Fruit fly (Drosophila melanogaster) whole organism, prepupa: ENCODE measurements around the gene CG14079.

ENCODE experiments used
- Blimp-1 ChIP-seq: fragments of 200-800 bp; sonication (Bioruptor generic); optimal IDR thresholded peaks from 3 replicates; lab custom pipeline; 2017; ENCODE audit warnings: missing biosample characterization, missing genetic modification characterization, mild to moderate bottlenecking, moderate library complexity, missing genetic modification reagents
- CG15336 ChIP-seq: fragments of 200-800 bp; sonication (Bioruptor generic); IDR thresholded peaks from 2 replicates; pipeline ENCODE4 v1.3.6; 2022; ENCODE audit warnings: missing biosample characterization, missing genetic modification characterization
- CG1621 ChIP-seq: fragments of 200-800 bp; sonication (Bioruptor generic); optimal IDR thresholded peaks from 3 replicates; lab custom pipeline; 2018; ENCODE audit warnings: missing biosample characterization, mild to moderate bottlenecking, missing genetic modification characterization
- CG16779 ChIP-seq: fragments of 200-800 bp; sonication (Bioruptor generic); optimal IDR thresholded peaks from 3 replicates; lab custom pipeline; 2017; ENCODE audit warnings: missing biosample characterization, mild to moderate bottlenecking, missing genetic modification characterization
- CG3032 ChIP-seq: fragments of 200-800 bp; optimal IDR thresholded peaks from 2 replicates; lab custom pipeline; 2019; ENCODE audit warnings: missing biosample characterization, mild to moderate bottlenecking, missing genetic modification characterization, moderate library complexity
- CG31627 ChIP-seq: fragments of 200-800 bp; sonication (Bioruptor generic); optimal IDR thresholded peaks from 3 replicates; lab custom pipeline; 2016; ENCODE audit warnings: missing biosample characterization, missing genetic modification characterization
- CG32006 ChIP-seq: fragments of 200-800 bp; sonication (Bioruptor generic); optimal IDR thresholded peaks from 3 replicates; lab custom pipeline; 2017; ENCODE audit warnings: missing biosample characterization, mild to moderate bottlenecking, missing genetic modification characterization
- CG34406 ChIP-seq: fragments of 200-800 bp; sonication (Bioruptor generic); optimal IDR thresholded peaks from 3 replicates; lab custom pipeline; 2016; ENCODE audit warnings: missing biosample characterization, missing genetic modification characterization
- CG3919 ChIP-seq: fragments of 200-800 bp; sonication (Bioruptor generic); optimal IDR thresholded peaks from 3 replicates; lab custom pipeline; 2016; ENCODE audit warnings: missing biosample characterization, missing genetic modification characterization
- CG4318 ChIP-seq: fragments of 200-800 bp; sonication (Bioruptor generic); optimal IDR thresholded peaks from 3 replicates; lab custom pipeline; 2017; ENCODE audit warnings: missing biosample characterization, mild to moderate bottlenecking, missing genetic modification characterization
- CG6163 ChIP-seq: fragments of 200-800 bp; sonication (Bioruptor generic); IDR thresholded peaks from 3 replicates; pipeline ENCODE4 v1.3.6; 2022; ENCODE audit warnings: missing biosample characterization, missing genetic modification characterization
- CG6276 ChIP-seq: fragments of 200-800 bp; sonication (Bioruptor generic); optimal IDR thresholded peaks from 2 replicates; lab custom pipeline; 2017; ENCODE audit warnings: missing biosample characterization, mild to moderate bottlenecking, missing genetic modification characterization
- CG6792 ChIP-seq: fragments of 200-800 bp; sonication (Bioruptor generic); optimal IDR thresholded peaks from 3 replicates; lab custom pipeline; 2016; ENCODE audit warnings: missing biosample characterization, missing genetic modification characterization
- CG6808 ChIP-seq: fragments of 200-800 bp; sonication (Bioruptor generic); optimal IDR thresholded peaks from 3 replicates; lab custom pipeline; 2017; ENCODE audit warnings: missing biosample characterization, missing genetic modification characterization, mild to moderate bottlenecking, moderate library complexity, missing genetic modification reagents
- CG7368 ChIP-seq: fragments of 200-800 bp; sonication (Bioruptor generic); optimal IDR thresholded peaks from 3 replicates; lab custom pipeline; 2016; ENCODE audit warnings: missing biosample characterization, missing genetic modification characterization
- CG8119 ChIP-seq: fragments of 200-800 bp; sonication (Bioruptor generic); IDR thresholded peaks from 3 replicates; pipeline ENCODE4 v1.3.6; 2022; ENCODE audit warnings: missing biosample characterization, missing genetic modification characterization
- Eip75B ChIP-seq: fragments of 200-800 bp; sonication (Bioruptor generic); optimal IDR thresholded peaks from 3 replicates; lab custom pipeline; 2016; ENCODE audit warnings: missing biosample characterization, missing genetic modification characterization
- Eip78C ChIP-seq: fragments of 200-800 bp; sonication (Bioruptor generic); peaks from one replicate; lab custom pipeline; 2016; ENCODE audit warnings: missing biosample characterization, missing genetic modification characterization
- Eip93F ChIP-seq: fragments of 200-800 bp; sonication (Bioruptor generic); optimal IDR thresholded peaks from 2 replicates; lab custom pipeline; 2016; ENCODE audit warnings: missing biosample characterization, mild to moderate bottlenecking, missing genetic modification characterization
- Ets21C ChIP-seq: fragments of 200-800 bp; sonication (Bioruptor generic); optimal IDR thresholded peaks from 3 replicates; lab custom pipeline; 2016; ENCODE audit warnings: missing biosample characterization, missing genetic modification characterization
- Ets96B ChIP-seq: fragments of 200-800 bp; optimal IDR thresholded peaks from 2 replicates; lab custom pipeline; 2019; ENCODE audit warnings: missing biosample characterization, mild to moderate bottlenecking, missing genetic modification characterization, moderate library complexity
- Hr38 ChIP-seq: sonication (Bioruptor generic); optimal IDR thresholded peaks from 2 replicates; lab custom pipeline; 2016; ENCODE audit warnings: missing biosample characterization, missing genetic modification characterization
- Hr39 ChIP-seq: fragments of 200-800 bp; sonication (Bioruptor generic); optimal IDR thresholded peaks from 2 replicates; lab custom pipeline; 2016; ENCODE audit warnings: missing biosample characterization, missing genetic modification characterization
- Hr4 ChIP-seq: fragments of 200-800 bp; sonication (Bioruptor generic); optimal IDR thresholded peaks from 3 replicates; lab custom pipeline; 2016; ENCODE audit warnings: missing biosample characterization, missing genetic modification characterization
- Lpt ChIP-seq: fragments of 200-800 bp; sonication (Bioruptor generic); optimal IDR thresholded peaks from 3 replicates; lab custom pipeline; 2016; ENCODE audit warnings: missing biosample characterization, missing genetic modification characterization
- Met ChIP-seq: fragments of 200-800 bp; sonication (Bioruptor generic); optimal IDR thresholded peaks from 3 replicates; lab custom pipeline; 2016; ENCODE audit warnings: missing biosample characterization, missing genetic modification characterization
- OdsH ChIP-seq: fragments of 200-800 bp; sonication (Bioruptor generic); optimal IDR thresholded peaks from 3 replicates; lab custom pipeline; 2016; ENCODE audit warnings: missing biosample characterization, missing genetic modification characterization
- Smox ChIP-seq: fragments of 200-800 bp; sonication (Bioruptor generic); optimal IDR thresholded peaks from 3 replicates; lab custom pipeline; 2016; ENCODE audit warnings: missing biosample characterization, missing genetic modification characterization
- Sox102F ChIP-seq: fragments of 200-800 bp; sonication (Bioruptor generic); optimal IDR thresholded peaks from 2 replicates; lab custom pipeline; 2016; ENCODE audit warnings: missing biosample characterization, mild to moderate bottlenecking, missing genetic modification characterization
- Sox14 ChIP-seq: fragments of 200-800 bp; sonication (Bioruptor generic); optimal IDR thresholded peaks from 3 replicates; lab custom pipeline; 2016; ENCODE audit warnings: missing biosample characterization, missing genetic modification characterization
- acj6 ChIP-seq: fragments of 200-800 bp; sonication (Bioruptor generic); optimal IDR thresholded peaks from 3 replicates; lab custom pipeline; 2016; ENCODE audit warnings: missing biosample characterization, missing genetic modification characterization
- cyc ChIP-seq: fragments of 200-800 bp; sonication (Bioruptor generic); optimal IDR thresholded peaks from 3 replicates; lab custom pipeline; 2016; ENCODE audit warnings: missing biosample characterization, missing genetic modification characterization
- dsx ChIP-seq: fragments of 200-800 bp; optimal IDR thresholded peaks from 3 replicates; lab custom pipeline; 2019; ENCODE audit warnings: missing biosample characterization, mild to moderate bottlenecking, missing genetic modification characterization, moderate library complexity; ENCODE audit not compliant: poor library complexity, severe bottlenecking
- eg ChIP-seq: fragments of 200-800 bp; sonication (Bioruptor generic); IDR thresholded peaks from 3 replicates; pipeline ENCODE4 v1.3.6; 2022; ENCODE audit warnings: missing biosample characterization, missing genetic modification characterization
- esn ChIP-seq: fragments of 200-800 bp; sonication (Bioruptor generic); optimal IDR thresholded peaks from 2 replicates; lab custom pipeline; 2016; ENCODE audit warnings: missing biosample characterization, mild to moderate bottlenecking, missing genetic modification characterization, moderate library complexity
- fd59A ChIP-seq: fragments of 200-800 bp; sonication (Bioruptor generic); optimal IDR thresholded peaks from 2 replicates; lab custom pipeline; 2017; ENCODE audit warnings: missing biosample characterization, mild to moderate bottlenecking, missing genetic modification characterization, missing genetic modification reagents
- fkh ChIP-seq: fragments of 200-800 bp; sonication (Bioruptor generic); optimal IDR thresholded peaks from 3 replicates; lab custom pipeline; 2017; ENCODE audit warnings: missing biosample characterization, mild to moderate bottlenecking, missing genetic modification characterization, moderate library complexity
- net ChIP-seq: fragments of 200-800 bp; sonication (Bioruptor generic); optimal IDR thresholded peaks from 3 replicates; lab custom pipeline; 2016; ENCODE audit warnings: missing biosample characterization, missing genetic modification characterization
- salr ChIP-seq, 2 experiments: fragments of 200-800 bp; sonication (Bioruptor generic); optimal IDR thresholded peaks; 3 replicates each; lab custom pipeline; 2016 to 2018; ENCODE audit warnings: missing biosample characterization in 2 of 2, missing genetic modification characterization in 2 of 2, mild to moderate bottlenecking in 1 of 2
- ss ChIP-seq, 2 experiments: fragments of 200-800 bp; sonication (Bioruptor generic); optimal IDR thresholded peaks; 2 replicates in 1 of 2; 3 replicates in 1 of 2; lab custom pipeline; 2017 to 2018; ENCODE audit warnings: mild to moderate bottlenecking in 2 of 2, missing biosample characterization in 2 of 2, missing genetic modification characterization in 2 of 2, moderate library complexity in 1 of 2
- svp ChIP-seq: fragments of 200-800 bp; sonication (Bioruptor generic); peaks from one replicate; lab custom pipeline; 2016; ENCODE audit warnings: missing biosample characterization, missing genetic modification characterization
- topi ChIP-seq: fragments of 200-800 bp; sonication (Bioruptor generic); optimal IDR thresholded peaks from 3 replicates; lab custom pipeline; 2016; ENCODE audit warnings: missing biosample characterization, missing genetic modification characterization

CG14079 gene

DNA sequence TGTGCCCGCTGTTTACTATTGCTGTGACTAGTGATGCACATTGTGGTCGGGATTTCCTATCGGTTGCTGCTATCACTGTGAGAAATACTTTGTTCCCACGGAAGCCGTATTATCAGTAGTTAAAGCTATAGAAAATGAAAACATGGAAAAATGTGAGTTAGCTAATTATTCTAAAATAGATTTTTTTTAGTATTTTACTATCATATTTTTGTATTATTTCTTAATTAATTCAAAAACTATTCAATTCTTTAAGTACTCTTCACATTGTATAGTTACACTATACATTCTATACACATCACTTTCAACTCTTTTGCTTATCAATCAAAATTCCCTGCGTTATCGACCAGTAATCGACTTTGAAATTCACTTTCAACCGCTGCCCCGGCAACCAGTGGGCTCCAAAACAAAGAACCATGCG lies at the start of gene CG14079, which contains the start of gene Naxd (continued):
- TF ChIP-seq Smox (peak; percentile 62), Blimp-1 (peak; percentile 34), CG3919 (GFP tag; lab: Kevin White, UChicago) (peak; percentile 78), CG31627 (peak; percentile 76), svp (peak; percentile 75), CG3032 (tag; lab: Kevin White, UChicago) (peak; percentile 81), CG4318 (GFP tag; lab: Kevin White, UChicago) (peak; percentile 82), CG7368 (GFP tag; lab: Kevin White, UChicago) (peak; percentile 55)

DNA sequence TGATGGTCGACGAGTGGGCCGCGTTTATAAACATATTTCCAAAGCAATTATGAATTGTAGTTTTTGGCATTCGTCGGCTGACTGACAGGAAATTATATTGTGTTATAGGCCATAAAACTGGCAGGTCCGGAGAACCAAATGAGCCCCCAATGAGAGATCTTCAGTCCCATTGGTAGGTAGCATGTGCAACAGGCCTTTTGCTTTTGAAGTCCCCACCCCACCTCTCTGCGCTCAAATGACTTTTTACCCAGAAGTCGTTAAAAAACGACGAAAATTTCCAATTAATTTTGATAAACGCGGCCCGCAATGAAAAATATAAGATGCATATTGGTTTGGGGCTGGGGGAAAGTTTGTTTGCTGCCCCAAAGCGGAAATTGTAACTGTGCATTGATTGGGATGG lies 49.5 kb upstream of the CG14079 start:
- TF ChIP-seq dsx: no peak
- no peak for TF ChIP-seq topi (GFP tag; lab: Kevin White, UChicago)
- TF ChIP-seq CG8119 (GFP tag; lab: Robert Waterston, UW): no peak
- TF ChIP-seq OdsH (GFP tag; lab: Kevin White, UChicago): no peak
- no peak for TF ChIP-seq eg (GFP tag; lab: Robert Waterston, UW)
- no peak for TF ChIP-seq Sox14 (GFP tag; lab: Kevin White, UChicago)
- no peak for TF ChIP-seq Lpt (GFP tag; lab: Kevin White, UChicago)
- no peak for TF ChIP-seq CG6163
- TF ChIP-seq Ets21C (GFP tag; lab: Kevin White, UChicago): no peak
- no peak for TF ChIP-seq CG3032 (tag; lab: Kevin White, UChicago)
- no peak for TF ChIP-seq CG6792 (GFP tag; lab: Kevin White, UChicago)
- TF ChIP-seq CG32006 (GFP tag; lab: Kevin White, UChicago): no peak
- TF ChIP-seq Eip78C (GFP tag; lab: Kevin White, UChicago): no peak
- TF ChIP-seq ss (GFP tag; optimal IDR thresholded peaks at IDR 0.05; lab: Kevin White, UChicago): no peak

DNA sequence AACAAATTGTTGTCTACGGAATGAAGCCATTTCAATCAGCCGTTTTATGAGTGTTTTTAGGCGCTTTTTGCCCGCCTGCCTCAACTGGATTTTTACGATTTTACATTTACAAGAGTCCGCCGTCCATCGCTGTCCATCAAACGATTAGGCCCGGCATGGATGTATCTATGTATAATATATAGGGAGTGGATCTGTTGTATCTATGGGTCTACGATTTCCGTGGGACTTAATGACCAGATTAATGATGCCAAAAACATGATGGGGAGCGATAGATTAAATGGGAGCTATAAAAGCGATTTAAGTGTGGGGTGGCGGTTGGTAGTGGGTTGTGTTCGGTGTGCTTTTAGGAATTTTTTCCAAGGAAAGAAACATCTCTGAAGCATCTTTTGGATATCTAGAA lies 49.0 kb upstream of the CG14079 start:
- TF ChIP-seq net (GFP tag; lab: Kevin White, UChicago) (no peak), acj6 (no peak), topi (GFP tag; lab: Kevin White, UChicago) (no peak), Hr39 (GFP tag; lab: Kevin White, UChicago) (no peak), Met (GFP tag; lab: Kevin White, UChicago) (no peak), Eip75B (no peak), Hr38 (GFP tag; lab: Kevin White, UChicago) (no peak), cyc (GFP tag; lab: Kevin White, UChicago) (no peak), Eip93F (no peak), CG16779 (tag; lab: Kevin White, UChicago) (no peak), fkh (no peak), CG34406 (GFP tag; lab: Kevin White, UChicago) (no peak), esn (GFP tag; lab: Kevin White, UChicago) (no peak), Lpt (GFP tag; lab: Kevin White, UChicago) (no peak), Eip78C (GFP tag; lab: Kevin White, UChicago) (no peak), Sox102F (no peak), CG6276 (GFP tag; lab: Kevin White, UChicago) (no peak), CG15336 (GFP tag; lab: Robert Waterston, UW) (no peak)

DNA sequence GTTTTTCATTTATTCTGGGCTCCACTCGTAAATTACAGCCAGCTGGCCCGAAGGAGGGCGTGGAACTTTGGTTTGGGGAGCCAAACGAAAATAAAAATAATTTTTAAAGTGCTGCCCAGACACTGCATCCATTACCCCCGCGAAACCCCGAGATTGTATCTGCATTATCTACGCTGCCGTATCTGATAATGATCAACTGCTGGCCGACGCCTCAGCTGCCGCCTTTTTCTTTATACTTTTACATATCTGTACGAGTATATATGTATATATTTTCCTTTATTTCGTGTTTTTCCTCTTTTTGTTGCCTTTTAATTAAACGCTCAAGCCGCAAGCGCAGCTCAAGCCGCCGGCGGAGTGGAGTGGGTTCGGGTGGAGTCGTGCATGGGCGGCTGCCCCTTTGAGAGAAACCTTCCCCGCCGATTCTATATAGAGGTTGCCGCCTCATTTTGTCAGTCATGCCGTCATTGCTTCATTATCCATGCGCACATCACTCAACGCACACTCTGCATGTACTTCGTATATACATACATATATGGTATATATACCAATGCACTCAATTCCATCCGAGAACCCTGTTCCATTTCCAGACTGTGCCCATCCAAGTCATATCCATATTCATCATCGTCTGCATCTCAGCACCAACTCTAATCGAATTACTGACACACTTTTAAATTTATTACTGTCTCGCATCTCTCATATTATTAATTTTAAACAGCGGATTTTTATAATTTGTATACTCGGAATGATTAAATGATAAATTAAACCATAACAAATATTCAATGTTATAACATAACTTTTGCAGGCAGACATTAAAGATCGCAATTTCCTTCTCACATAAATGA lies 47.9 kb upstream of the CG14079 start:
- peak in 1 of 2 experiments; percentile 40 for TF ChIP-seq ss (GFP tag; optimal IDR thresholded peaks at IDR 0.05; lab: Kevin White, UChicago)
- TF ChIP-seq Ets96B (tag; lab: Kevin White, UChicago): no peak
- TF ChIP-seq CG1621 (tag; lab: Kevin White, UChicago): no peak
- peak; percentile 2 for TF ChIP-seq CG6808 (GFP tag; lab: Kevin White, UChicago)
- TF ChIP-seq CG7368 (GFP tag; lab: Kevin White, UChicago): no peak
- peak; percentile 52 for TF ChIP-seq Eip78C (GFP tag; lab: Kevin White, UChicago)
- no peak for TF ChIP-seq CG15336 (GFP tag; lab: Robert Waterston, UW)
- TF ChIP-seq svp: peak; percentile 54
- no peak for TF ChIP-seq Met (GFP tag; lab: Kevin White, UChicago)
- no peak for TF ChIP-seq Hr38 (GFP tag; lab: Kevin White, UChicago)
- no peak for TF ChIP-seq Hr4 (GFP tag; lab: Kevin White, UChicago)
- TF ChIP-seq fd59A (GFP tag; lab: Kevin White, UChicago): no peak
- no peak for TF ChIP-seq fkh
- TF ChIP-seq OdsH (GFP tag; lab: Kevin White, UChicago): no peak
- 0 out of 3 replicates have a peak, but pooled peaks have one; percentile 25 for TF ChIP-seq CG8119 (GFP tag; lab: Robert Waterston, UW)
- TF ChIP-seq CG6163: 0 out of 3 replicates have a peak, but pooled peaks have one; percentile 18
- TF ChIP-seq salr (GFP tag; optimal IDR thresholded peaks at IDR 0.05; lab: Kevin White, UChicago): no peak
- no peak for TF ChIP-seq Eip75B
